Worm (Caenorhabditis elegans) whole organism, L3 larva: ENCODE results near the gene F01G10.10.

ENCODE experiments used
- aly-2 ChIP-seq: fragments of 150-350 bp; optimal IDR thresholded peaks from 2 replicates; lab custom pipeline; 2014; ENCODE audit warnings: missing biosample characterization, missing genetic modification characterization
- ama-1 ChIP-seq: fragments of 150-350 bp; optimal IDR thresholded peaks from 2 replicates; lab custom pipeline; 2018
- ceh-82 ChIP-seq: fragments of 150-350 bp; optimal IDR thresholded peaks from 2 replicates; lab custom pipeline; 2014; ENCODE audit warnings: missing biosample characterization, missing genetic modification characterization
- daf-12 ChIP-seq: fragments of 150-350 bp; optimal IDR thresholded peaks from 2 replicates; lab custom pipeline; 2014; ENCODE audit warnings: missing biosample characterization, missing genetic modification reagents, missing genetic modification characterization
- egl-5 ChIP-seq: fragments of 150-350 bp; optimal IDR thresholded peaks from 2 replicates; lab custom pipeline; 2017; ENCODE audit warnings: missing biosample characterization, missing genetic modification reagents, missing genetic modification characterization, inconsistent platforms
- elt-1 ChIP-seq: fragments of 150-350 bp; optimal IDR thresholded peaks from 2 replicates; lab custom pipeline; 2014; ENCODE audit warnings: missing biosample characterization, missing genetic modification characterization
- elt-2 ChIP-seq: sonication (generic microtip); optimal IDR thresholded peaks from 2 replicates; lab custom pipeline; 2016; ENCODE audit warnings: missing genetic modification reagents, mild to moderate bottlenecking, missing genetic modification characterization, missing compliant biosample characterization
- elt-3 ChIP-seq, 3 experiments: fragments of 150-350 bp in 1 of 3; sonication (generic microtip) in 2 of 3; optimal IDR thresholded peaks; 2 replicates in 2 of 3; 4 replicates in 1 of 3; lab custom pipeline; 2014 to 2017; ENCODE audit warnings: missing biosample characterization in 3 of 3, missing genetic modification characterization in 3 of 3
- eor-1 ChIP-seq, 2 experiments: fragments of 150-350 bp; optimal IDR thresholded peaks; 2 replicates each; lab custom pipeline; 2014 to 2018; ENCODE audit warnings: missing biosample characterization in 2 of 2, missing genetic modification characterization in 2 of 2
- fkh-10 ChIP-seq: sonication (generic microtip); optimal IDR thresholded peaks from 2 replicates; lab custom pipeline; 2017; ENCODE audit warnings: missing biosample characterization, missing genetic modification reagents, missing genetic modification characterization
- fos-1 ChIP-seq: fragments of 150-350 bp; optimal IDR thresholded peaks from 2 replicates; lab custom pipeline; 2014; ENCODE audit warnings: missing biosample characterization, missing genetic modification characterization
- hmg-11 ChIP-seq: sonication (generic microtip); optimal IDR thresholded peaks from 2 replicates; lab custom pipeline; 2016; ENCODE audit warnings: missing genetic modification characterization, missing compliant biosample characterization
- jun-1 ChIP-seq: fragments of 150-350 bp; optimal IDR thresholded peaks from 2 replicates; lab custom pipeline; 2014; ENCODE audit warnings: missing biosample characterization, missing genetic modification reagents, missing genetic modification characterization
- lin-15B ChIP-seq: fragments of 150-350 bp; optimal IDR thresholded peaks from 2 replicates; lab custom pipeline; 2014; ENCODE audit warnings: missing biosample characterization, missing genetic modification characterization
- lin-39 ChIP-seq: fragments of 150-350 bp; optimal IDR thresholded peaks from 2 replicates; lab custom pipeline; 2018; ENCODE audit warnings: missing biosample characterization, missing genetic modification reagents, missing genetic modification characterization
- lsy-12 ChIP-seq: sonication (generic microtip); optimal IDR thresholded peaks from 2 replicates; lab custom pipeline; 2016; ENCODE audit warnings: mild to moderate bottlenecking, missing genetic modification characterization, missing compliant biosample characterization
- mdl-1 ChIP-seq: fragments of 150-350 bp; optimal IDR thresholded peaks from 2 replicates; lab custom pipeline; 2014; ENCODE audit warnings: missing biosample characterization, missing genetic modification characterization
- mml-1 ChIP-seq: fragments of 150-350 bp; sonication (generic microtip); optimal IDR thresholded peaks from 3 replicates; lab custom pipeline; 2014; ENCODE audit warnings: missing biosample characterization, missing genetic modification characterization
- nfya-1 ChIP-seq: sonication (generic microtip); optimal IDR thresholded peaks from 2 replicates; lab custom pipeline; 2017; ENCODE audit warnings: missing genetic modification characterization, mild to moderate bottlenecking, missing compliant biosample characterization, antibody characterized with exemption, moderate library complexity; ENCODE audit not compliant: insufficient read depth
- nhr-23 ChIP-seq: fragments of 150-350 bp; optimal IDR thresholded peaks from 2 replicates; lab custom pipeline; 2014; ENCODE audit warnings: missing biosample characterization, missing genetic modification reagents, missing genetic modification characterization
- nhr-25 ChIP-seq: sonication (generic microtip); optimal IDR thresholded peaks from 2 replicates; lab custom pipeline; 2017; ENCODE audit warnings: missing biosample characterization, missing genetic modification characterization
- nhr-67 ChIP-seq: fragments of 150-350 bp; optimal IDR thresholded peaks from 2 replicates; lab custom pipeline; 2014; ENCODE audit warnings: missing biosample characterization, missing genetic modification characterization
- pha-4 ChIP-seq: fragments of 150-350 bp; optimal IDR thresholded peaks from 2 replicates; lab custom pipeline; 2014; ENCODE audit warnings: missing biosample characterization, missing genetic modification reagents, missing genetic modification characterization
- pqm-1 ChIP-seq: fragments of 150-350 bp; optimal IDR thresholded peaks from 2 replicates; lab custom pipeline; 2017; ENCODE audit warnings: missing biosample characterization, missing genetic modification characterization, inconsistent platforms
- sea-2 ChIP-seq: fragments of 150-350 bp; sonication (generic microtip); optimal IDR thresholded peaks from 4 replicates; lab custom pipeline; 2014; ENCODE audit warnings: missing biosample characterization, missing genetic modification reagents, missing genetic modification characterization
- unc-39 ChIP-seq: sonication (generic microtip); optimal IDR thresholded peaks from 4 replicates; lab custom pipeline; 2017; ENCODE audit warnings: missing biosample characterization, missing genetic modification characterization
- unc-62 ChIP-seq: fragments of 150-350 bp; sonication (generic microtip); optimal IDR thresholded peaks from 4 replicates; lab custom pipeline; 2014; ENCODE audit warnings: missing biosample characterization, missing genetic modification reagents, missing genetic modification characterization
- zag-1 ChIP-seq: fragments of 150-350 bp; optimal IDR thresholded peaks from 2 replicates; lab custom pipeline; 2014; ENCODE audit warnings: missing biosample characterization, missing genetic modification characterization
- ztf-11 ChIP-seq: fragments of 150-350 bp; optimal IDR thresholded peaks from 2 replicates; lab custom pipeline; 2014; ENCODE audit warnings: missing biosample characterization, missing genetic modification characterization

F01G10.10 gene

ce11 chrIV:10235279-10235829, 10.6 kb upstream of the F01G10.10 start, which contains the start of gene ech-9:
Gene ech-9, minus strand, starts transcription at chrIV:10235329.
- TF ChIP-seq sea-2 (GFP tag; lab: Kevin White, UChicago) (no peak), ceh-82 (no peak), elt-2 (tag; lab: Kevin White, UChicago) (peak; percentile 58), pha-4 (tag; lab: Kevin White, UChicago) (no peak), pqm-1 (tag; lab: Kevin White, UChicago) (peak; percentile 84)

DNA sequence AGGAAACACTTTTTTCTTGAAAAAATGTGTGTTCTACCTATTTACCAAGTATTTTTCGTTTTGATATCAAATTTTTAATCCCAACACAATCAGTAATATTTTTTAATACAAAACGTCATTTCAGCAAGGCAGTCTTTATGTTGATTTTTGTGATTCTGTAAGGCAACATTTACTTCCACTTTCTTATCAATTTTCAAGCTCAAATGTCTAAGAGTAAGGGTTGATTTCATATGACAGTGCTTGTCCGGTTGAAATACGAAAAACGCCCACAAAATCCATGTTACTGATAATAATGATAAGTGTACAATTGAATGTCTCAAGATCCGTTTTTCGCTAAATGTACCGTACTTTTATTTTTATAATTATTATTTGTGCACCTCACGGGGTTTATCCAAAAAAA, 9.9 kb upstream of the F01G10.10 start:
- TF ChIP-seq nhr-23 (no peak), fos-1 (no peak), jun-1 (peak; percentile 56), lsy-12 (tag; lab: Kevin White, UChicago) (no peak), daf-12 (tag; lab: Kevin White, UChicago) (no peak), pqm-1 (tag; lab: Kevin White, UChicago) (peak; percentile 83), zag-1 (tag; lab: Kevin White, UChicago) (no peak), pha-4 (tag; lab: Kevin White, UChicago) (no peak), aly-2 (tag; lab: Kevin White, UChicago) (no peak), ama-1 (lab: Kevin White, UChicago) (no peak), unc-62 (GFP tag; lab: Kevin White, UChicago) (no peak), lin-15B (tag; lab: Kevin White, UChicago) (no peak), mml-1 (tag; lab: Kevin White, UChicago) (no peak), elt-1 (tag; lab: Kevin White, UChicago) (no peak), eor-1 (tag; optimal IDR thresholded peaks at IDR 0.05; lab: Kevin White, UChicago) (no peak), fkh-10 (GFP tag; lab: Kevin White, UChicago) (no peak), elt-2 (tag; lab: Kevin White, UChicago) (peak; percentile 71), elt-3 (tag; optimal IDR thresholded peaks at IDR 0.05; lab: Kevin White, UChicago) (no peak), nhr-25 (tag; lab: Kevin White, UChicago) (no peak), lin-39 (tag; lab: Kevin White, UChicago) (no peak), ceh-82 (no peak), nhr-67 (no peak)
- TF ChIP-seq, all 47 proteins: peak for 3

- peak; percentile 56 for TF ChIP-seq pqm-1 (tag; lab: Kevin White, UChicago)
- TF ChIP-seq ztf-11 (tag; lab: Kevin White, UChicago), result no peak
- peak; percentile 54 for TF ChIP-seq elt-2 (tag; lab: Kevin White, UChicago)
Observed at ce11 chrIV:10239045-10239444, 6.9 kb upstream of the F01G10.10 start, which contains the start of gene ech-8. Gene ech-8, minus strand, starts transcription at chrIV:10239176.

DNA sequence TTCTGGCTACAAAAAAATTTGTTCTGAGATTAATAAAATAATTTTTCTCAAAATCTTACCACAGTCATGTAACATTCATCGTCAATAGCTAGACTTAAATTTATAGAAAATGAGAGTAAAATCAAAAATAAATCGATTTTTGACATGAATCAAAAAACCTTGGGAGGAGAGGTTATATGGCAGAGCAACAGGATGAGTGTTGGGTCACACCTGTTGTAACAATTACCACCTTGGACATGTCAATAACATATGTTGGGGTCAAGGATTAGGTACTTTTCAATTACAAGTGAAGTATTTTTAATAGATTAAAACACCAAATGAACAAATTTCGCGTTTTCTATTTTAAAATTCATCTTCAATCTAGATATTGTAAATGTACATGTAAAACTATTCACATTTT, 4.3 kb upstream of the F01G10.10 start, which contains the start of gene lipl-7:
Gene lipl-7 (minus strand): TSS at position 165 of the 400 bp plus-strand sequence.
- no peak for TF ChIP-seq mdl-1 (tag; lab: Kevin White, UChicago)

ce11 chrIV:10242458-10243123, 3.4 kb upstream of the F01G10.10 start:
- peak; percentile 65 for TF ChIP-seq pha-4 (tag; lab: Kevin White, UChicago)
- peak; percentile 8 for TF ChIP-seq nhr-23
- TF ChIP-seq lin-15B (tag; lab: Kevin White, UChicago), result peak; percentile 38
- no peak for TF ChIP-seq elt-1 (tag; lab: Kevin White, UChicago)
- peak; percentile 41 for TF ChIP-seq nhr-25 (tag; lab: Kevin White, UChicago)
- TF ChIP-seq fkh-10 (GFP tag; lab: Kevin White, UChicago), result no peak
- TF ChIP-seq nfya-1 (tag; lab: Kevin White, UChicago), result peak; percentile 12
- peak; percentile 4 for TF ChIP-seq lin-39 (tag; lab: Kevin White, UChicago)

- TF ChIP-seq nhr-25 (tag; lab: Kevin White, UChicago) (no peak), egl-5 (tag; lab: Kevin White, UChicago) (no peak), pqm-1 (tag; lab: Kevin White, UChicago) (peak; percentile 88), pha-4 (tag; lab: Kevin White, UChicago) (peak; percentile 19), hmg-11 (tag; lab: Kevin White, UChicago) (no peak), ztf-11 (tag; lab: Kevin White, UChicago) (no peak), unc-39 (tag; lab: Kevin White, UChicago) (no peak), jun-1 (peak; percentile 55), elt-3 (tag; optimal IDR thresholded peaks at IDR 0.05; lab: Kevin White, UChicago) (peak in 1 of 3 experiments; percentile 85), elt-2 (tag; lab: Kevin White, UChicago) (peak; percentile 92)
Observed at ce11 chrIV:10243276-10243675, 2.7 kb upstream of the F01G10.10 start, which contains the start of gene tkt-1. Gene tkt-1, plus strand, starts transcription at chrIV:10243612.
